Fruit fly (Drosophila melanogaster) whole organism, pupa: ENCODE measurements around the gene Obp99d.

Experiments
- CG10348 ChIP-seq: fragments of 200-800 bp; sonication (Bioruptor generic); IDR thresholded peaks from 2 replicates; pipeline ENCODE4 v1.3.6; 2022; ENCODE audit warnings: missing biosample characterization, missing genetic modification characterization
- CG12605 ChIP-seq: fragments of 200-800 bp; sonication (Bioruptor generic); IDR thresholded peaks from 2 replicates; pipeline ENCODE4 v1.3.6; 2022; ENCODE audit warnings: missing biosample characterization, missing genetic modification characterization
- CG13204 ChIP-seq: fragments of 200-800 bp; sonication (Bioruptor generic); optimal IDR thresholded peaks from 2 replicates; lab custom pipeline; 2018; ENCODE audit warnings: missing biosample characterization, mild to moderate bottlenecking, missing genetic modification characterization, moderate library complexity
- CG14655 ChIP-seq: fragments of 200-800 bp; sonication (Bioruptor generic); optimal IDR thresholded peaks from 3 replicates; lab custom pipeline; 2017; ENCODE audit warnings: mild to moderate bottlenecking, missing biosample characterization, missing genetic modification reagents, missing genetic modification characterization
- CG15710 ChIP-seq: fragments of 200-800 bp; sonication (Bioruptor generic); optimal IDR thresholded peaks from 2 replicates; lab custom pipeline; 2018; ENCODE audit warnings: missing biosample characterization, mild to moderate bottlenecking, missing genetic modification characterization, moderate library complexity
- CG17806 ChIP-seq: fragments of 200-800 bp; sonication (Bioruptor generic); optimal IDR thresholded peaks from 2 replicates; lab custom pipeline; 2018; ENCODE audit warnings: missing biosample characterization, mild to moderate bottlenecking, missing genetic modification characterization, moderate library complexity
- CG32121 ChIP-seq: fragments of 200-800 bp; sonication (Bioruptor generic); IDR thresholded peaks from 2 replicates; pipeline ENCODE4 v1.3.6; 2022; ENCODE audit warnings: missing biosample characterization, missing genetic modification characterization
- CG34367 ChIP-seq: fragments of 200-800 bp; sonication (Bioruptor generic); optimal IDR thresholded peaks from 2 replicates; lab custom pipeline; 2018; ENCODE audit warnings: missing biosample characterization, mild to moderate bottlenecking, missing genetic modification characterization
- CG4496 ChIP-seq: fragments of 200-800 bp; sonication (Bioruptor generic); IDR thresholded peaks from 3 replicates; pipeline ENCODE4 v1.3.6; 2022; ENCODE audit warnings: missing biosample characterization, missing genetic modification characterization
- CG8159 ChIP-seq: fragments of 200-800 bp; sonication (Bioruptor generic); optimal IDR thresholded peaks from 3 replicates; lab custom pipeline; 2018; ENCODE audit warnings: missing biosample characterization, mild to moderate bottlenecking, missing genetic modification characterization, moderate library complexity
- CG8301 ChIP-seq: fragments of 200-800 bp; sonication (Bioruptor generic); optimal IDR thresholded peaks from 2 replicates; lab custom pipeline; 2018; ENCODE audit warnings: missing biosample characterization, mild to moderate bottlenecking, missing genetic modification characterization
- CG9948 ChIP-seq: fragments of 200-800 bp; sonication (Bioruptor generic); optimal IDR thresholded peaks from 2 replicates; lab custom pipeline; 2018; ENCODE audit warnings: missing biosample characterization, mild to moderate bottlenecking, missing genetic modification characterization, moderate library complexity
- D1 ChIP-seq: fragments of 200-800 bp; sonication (Bioruptor generic); optimal IDR thresholded peaks from 2 replicates; lab custom pipeline; 2018; ENCODE audit warnings: missing biosample characterization, mild to moderate bottlenecking, missing genetic modification characterization, moderate library complexity
- EcR ChIP-seq: fragments of 200-800 bp; sonication (Bioruptor generic); optimal IDR thresholded peaks from 3 replicates; lab custom pipeline; 2019; ENCODE audit warnings: missing biosample characterization, missing genetic modification characterization, mild to moderate bottlenecking, moderate library complexity, missing genetic modification reagents
- Ets98B ChIP-seq: fragments of 200-800 bp; sonication (Bioruptor generic); IDR thresholded peaks from 2 replicates; pipeline ENCODE4 v1.3.6; 2022; ENCODE audit warnings: missing biosample characterization, missing genetic modification characterization
- Pif1A ChIP-seq: fragments of 200-800 bp; sonication (Bioruptor generic); optimal IDR thresholded peaks from 3 replicates; lab custom pipeline; 2016; ENCODE audit warnings: missing biosample characterization, missing genetic modification characterization
- Pif1B ChIP-seq: fragments of 200-800 bp; sonication (Bioruptor generic); optimal IDR thresholded peaks from 3 replicates; lab custom pipeline; 2016; ENCODE audit warnings: missing biosample characterization, missing genetic modification characterization
- Snoo ChIP-seq: fragments of 200-800 bp; sonication (Bioruptor generic); optimal IDR thresholded peaks from 3 replicates; lab custom pipeline; 2017; ENCODE audit warnings: missing biosample characterization, mild to moderate bottlenecking, missing genetic modification characterization, inconsistent platforms
- fd96Ca ChIP-seq: fragments of 200-800 bp; sonication (Bioruptor generic); IDR thresholded peaks from 3 replicates; pipeline ENCODE4 v1.3.6; 2022; ENCODE audit warnings: missing biosample characterization, missing genetic modification characterization
- gl ChIP-seq: fragments of 200-800 bp; sonication (Bioruptor generic); optimal IDR thresholded peaks from 2 replicates; lab custom pipeline; 2018; ENCODE audit warnings: missing biosample characterization, mild to moderate bottlenecking, missing genetic modification characterization
- rn ChIP-seq: fragments of 200-800 bp; sonication (Bioruptor generic); IDR thresholded peaks from 2 replicates; pipeline ENCODE4 v1.3.6; 2022; ENCODE audit warnings: missing biosample characterization, missing genetic modification characterization

Obp99d gene

dm6 chr3R:29692009-29692641 is 22.2 kb upstream of the Obp99d start, which contains the start of gene dmrt99B:
TSS of gene dmrt99B (plus strand) at chr3R:29692591.
- TF ChIP-seq fd96Ca (GFP tag; lab: Robert Waterston, UW) = no peak
- no peak for TF ChIP-seq CG14655
- TF ChIP-seq CG9948 (tag; lab: Kevin White, UChicago) = no peak
- TF ChIP-seq Snoo (tag; lab: Kevin White, UChicago) = no peak
- TF ChIP-seq Ets98B (GFP tag; lab: Robert Waterston, UW) = no peak
- no peak for TF ChIP-seq EcR
- no peak for TF ChIP-seq rn (GFP tag; lab: Robert Waterston, UW)
- no peak for TF ChIP-seq CG8159 (tag; lab: Kevin White, UChicago)
- no peak for TF ChIP-seq CG4496
- no peak for TF ChIP-seq CG17806 (tag; lab: Kevin White, UChicago)
- no peak for TF ChIP-seq D1
- TF ChIP-seq Pif1A (GFP tag; lab: Kevin White, UChicago) = no peak
- no peak for TF ChIP-seq CG34367 (tag; lab: Kevin White, UChicago)

- no peak for TF ChIP-seq CG10348
- TF ChIP-seq Pif1B (GFP tag; lab: Kevin White, UChicago) = no peak
- no peak for TF ChIP-seq fd96Ca (GFP tag; lab: Robert Waterston, UW)
- TF ChIP-seq CG14655 = no peak
- no peak for TF ChIP-seq CG8159 (tag; lab: Kevin White, UChicago)
- TF ChIP-seq Snoo (tag; lab: Kevin White, UChicago) = no peak
- TF ChIP-seq rn (GFP tag; lab: Robert Waterston, UW) = no peak
- TF ChIP-seq CG9948 (tag; lab: Kevin White, UChicago) = no peak
- TF ChIP-seq gl (tag; lab: Kevin White, UChicago) = no peak
- no peak for TF ChIP-seq CG15710
- no peak for TF ChIP-seq CG13204 (GFP tag; lab: Kevin White, UChicago)
- TF ChIP-seq CG34367 (tag; lab: Kevin White, UChicago) = no peak
- TF ChIP-seq EcR = no peak
- TF ChIP-seq CG32121 (GFP tag; lab: Robert Waterston, UW) = no peak
Measured at dm6 chr3R:29695744-29696143, 18.6 kb upstream of the Obp99d start.

dm6 chr3R:29696359-29696758 is 17.9 kb upstream of the Obp99d start:
- no peak for TF ChIP-seq CG12605
- TF ChIP-seq, all 21 proteins: peak for 0

- no peak for TF ChIP-seq CG8301 (tag; lab: Kevin White, UChicago)
- TF ChIP-seq CG8159 (tag; lab: Kevin White, UChicago) = no peak
- no peak for TF ChIP-seq CG15710
Measured at dm6 chr3R:29697841-29698240, 16.5 kb upstream of the Obp99d start.

dm6 chr3R:29699220-29699619 is 15.1 kb upstream of the Obp99d start:
- TF ChIP-seq gl (tag; lab: Kevin White, UChicago) (no peak), CG17806 (tag; lab: Kevin White, UChicago) (no peak), CG8159 (tag; lab: Kevin White, UChicago) (no peak), CG34367 (tag; lab: Kevin White, UChicago) (no peak), Ets98B (GFP tag; lab: Robert Waterston, UW) (peak; percentile 58; the same call in 1 of the 2 replicates), CG4496 (peak; percentile 39; the same call in 1 of the 3 replicates), CG12605 (no peak), Pif1A (GFP tag; lab: Kevin White, UChicago) (no peak), fd96Ca (GFP tag; lab: Robert Waterston, UW) (no peak)
- TF ChIP-seq, all 21 proteins: peak for 2

- TF ChIP-seq CG8159 (tag; lab: Kevin White, UChicago) = no peak
- TF ChIP-seq CG10348 = no peak
- no peak for TF ChIP-seq CG9948 (tag; lab: Kevin White, UChicago)
- TF ChIP-seq CG34367 (tag; lab: Kevin White, UChicago) = no peak
- TF ChIP-seq, all 21 proteins: peak for 0
Measured at dm6 chr3R:29701739-29702138, 12.6 kb upstream of the Obp99d start.

dm6 chr3R:29704557-29704956 is 9.7 kb upstream of the Obp99d start:
- TF ChIP-seq EcR (no peak), rn (GFP tag; lab: Robert Waterston, UW) (no peak), Snoo (tag; lab: Kevin White, UChicago) (no peak), Pif1A (GFP tag; lab: Kevin White, UChicago) (no peak), CG9948 (tag; lab: Kevin White, UChicago) (no peak), CG13204 (GFP tag; lab: Kevin White, UChicago) (no peak), CG14655 (no peak), CG17806 (tag; lab: Kevin White, UChicago) (no peak), Ets98B (GFP tag; lab: Robert Waterston, UW) (no peak), CG15710 (no peak), Pif1B (GFP tag; lab: Kevin White, UChicago) (no peak), CG4496 (no peak), CG12605 (no peak), CG10348 (no peak), CG34367 (tag; lab: Kevin White, UChicago) (no peak), gl (tag; lab: Kevin White, UChicago) (no peak)
